Worm (Caenorhabditis elegans) whole organism, young adult: ENCODE data around the gene lurp-2.

Experiments
- B0336.3 ChIP-seq: fragments of 200-800 bp; sonication (Bioruptor generic); IDR thresholded peaks from 2 replicates; pipeline ENCODE4 v1.3.6; 2022; ENCODE audit warnings: missing genetic modification characterization, missing compliant biosample characterization
- C17E4.6 ChIP-seq: fragments of 200-800 bp; sonication (Bioruptor generic); IDR thresholded peaks from 2 replicates; pipeline ENCODE4 v1.3.6; 2022; ENCODE audit warnings: missing genetic modification reagents, missing genetic modification characterization, missing compliant biosample characterization
- F22D6.2 ChIP-seq: sonication (generic microtip); optimal IDR thresholded peaks from 2 replicates; lab custom pipeline; 2016; ENCODE audit warnings: mild to moderate bottlenecking, missing genetic modification characterization, missing compliant biosample characterization
- F37B4.10 ChIP-seq: fragments of 200-800 bp; sonication (Bioruptor generic); IDR thresholded peaks from 2 replicates; pipeline ENCODE4 v1.3.6; 2022; ENCODE audit warnings: missing genetic modification characterization, missing compliant biosample characterization
- F39B2.1 ChIP-seq: fragments of 200-800 bp; sonication (Bioruptor generic); IDR thresholded peaks from 2 replicates; pipeline ENCODE4 v1.3.6; 2022; ENCODE audit warnings: missing genetic modification reagents, missing genetic modification characterization, missing compliant biosample characterization
- F57C9.4 ChIP-seq: sonication (generic microtip); optimal IDR thresholded peaks from 2 replicates; lab custom pipeline; 2017; ENCODE audit warnings: mild to moderate bottlenecking, missing genetic modification characterization, missing compliant biosample characterization
- K11D2.4 ChIP-seq: fragments of 200-800 bp; sonication (Bioruptor generic); IDR thresholded peaks from 2 replicates; pipeline ENCODE4 v1.3.6; 2022; ENCODE audit warnings: missing genetic modification reagents, missing genetic modification characterization, missing compliant biosample characterization
- T07F8.4 ChIP-seq: sonication (generic microtip); optimal IDR thresholded peaks from 2 replicates; lab custom pipeline; 2016; ENCODE audit warnings: mild to moderate bottlenecking, missing genetic modification characterization, moderate library complexity, missing compliant biosample characterization
- T26A5.8 ChIP-seq: sonication (generic microtip); optimal IDR thresholded peaks from 2 replicates; lab custom pipeline; 2016; ENCODE audit warnings: missing genetic modification characterization, missing compliant biosample characterization
- aptf-2 ChIP-seq: fragments of 200-800 bp; sonication (Bioruptor generic); conservative IDR thresholded peaks from 2 replicates; pipeline ENCODE4 v1.3.6; 2022; ENCODE audit warnings: missing genetic modification reagents, missing genetic modification characterization, missing compliant biosample characterization
- aptf-3 ChIP-seq: fragments of 200-800 bp; sonication (Bioruptor generic); IDR thresholded peaks from 2 replicates; pipeline ENCODE4 v1.3.6; 2022; ENCODE audit warnings: missing genetic modification characterization, missing compliant biosample characterization
- athp-1 ChIP-seq: sonication (generic microtip); optimal IDR thresholded peaks from 2 replicates; lab custom pipeline; 2017; ENCODE audit warnings: mild to moderate bottlenecking, missing genetic modification characterization, missing compliant biosample characterization
- attf-3 ChIP-seq: fragments of 200-800 bp; sonication (Bioruptor generic); conservative IDR thresholded peaks from 2 replicates; pipeline ENCODE4 v1.3.6; 2022; ENCODE audit warnings: missing genetic modification reagents, missing genetic modification characterization, missing compliant biosample characterization
- bed-1 ChIP-seq: fragments of 200-800 bp; sonication (Bioruptor generic); IDR thresholded peaks from 2 replicates; pipeline ENCODE4 v1.3.6; 2022; ENCODE audit warnings: missing genetic modification reagents, missing genetic modification characterization, missing compliant biosample characterization
- ccch-3 ChIP-seq: fragments of 200-800 bp; sonication (Bioruptor generic); optimal IDR thresholded peaks from 2 replicates; lab custom pipeline; 2018; ENCODE audit warnings: mild to moderate bottlenecking, missing genetic modification characterization, missing compliant biosample characterization
- ceh-91 ChIP-seq: fragments of 200-800 bp; sonication (Bioruptor generic); IDR thresholded peaks from 2 replicates; pipeline ENCODE4 v1.3.6; 2022; ENCODE audit warnings: missing genetic modification reagents, missing genetic modification characterization, missing compliant biosample characterization
- him-1 ChIP-seq: sonication (generic microtip); optimal IDR thresholded peaks from 2 replicates; lab custom pipeline; 2016; ENCODE audit warnings: missing genotype, missing genetic modification reagents, missing genetic modification characterization, missing compliant biosample characterization
- hlh-12 ChIP-seq: sonication (generic microtip); optimal IDR thresholded peaks from 2 replicates; lab custom pipeline; 2016; ENCODE audit warnings: missing genetic modification characterization, missing compliant biosample characterization
- hlh-26 ChIP-seq: fragments of 200-800 bp; sonication (Bioruptor generic); conservative IDR thresholded peaks from 2 replicates; pipeline ENCODE4 v1.3.6; 2022; ENCODE audit warnings: missing genetic modification reagents, missing genetic modification characterization, missing compliant biosample characterization
- hrde-1 ChIP-seq: sonication (generic microtip); optimal IDR thresholded peaks from 2 replicates; lab custom pipeline; 2016; ENCODE audit warnings: missing genetic modification characterization, mild to moderate bottlenecking, missing compliant biosample characterization, moderate library complexity, missing genotype, missing genetic modification reagents, borderline replicate concordance
- hsf-1 ChIP-seq: fragments of 200-800 bp; sonication (Bioruptor generic); IDR thresholded peaks from 2 replicates; pipeline ENCODE4 v1.3.6; 2022; ENCODE audit warnings: missing genetic modification reagents, missing genetic modification characterization, missing compliant biosample characterization
- lir-1 ChIP-seq: fragments of 200-800 bp; sonication (Bioruptor generic); conservative IDR thresholded peaks from 2 replicates; pipeline ENCODE4 v1.3.6; 2022; ENCODE audit warnings: missing genetic modification reagents, missing genetic modification characterization, missing compliant biosample characterization
- lsy-27 ChIP-seq: sonication (generic microtip); optimal IDR thresholded peaks from 2 replicates; lab custom pipeline; 2017; ENCODE audit warnings: missing genetic modification characterization, mild to moderate bottlenecking, missing compliant biosample characterization, antibody characterized with exemption, missing genotype, borderline replicate concordance; ENCODE audit not compliant: insufficient read depth
- madf-10 ChIP-seq: sonication (generic microtip); optimal IDR thresholded peaks from 2 replicates; lab custom pipeline; 2016; ENCODE audit warnings: mild to moderate bottlenecking, missing genetic modification characterization, missing compliant biosample characterization
- nfya-1 ChIP-seq: sonication (generic microtip); optimal IDR thresholded peaks from 2 replicates; lab custom pipeline; 2017; ENCODE audit warnings: antibody characterized with exemption, missing compliant biosample characterization, missing genetic modification characterization, borderline replicate concordance; ENCODE audit not compliant: insufficient read depth
- repo-1 ChIP-seq: sonication (generic microtip); optimal IDR thresholded peaks from 2 replicates; lab custom pipeline; 2017; ENCODE audit warnings: mild to moderate bottlenecking, missing genetic modification characterization, missing compliant biosample characterization
- snpc-1.3 ChIP-seq: sonication (generic microtip); optimal IDR thresholded peaks from 2 replicates; lab custom pipeline; 2017; ENCODE audit warnings: missing genetic modification characterization, mild to moderate bottlenecking, missing compliant biosample characterization, antibody characterized with exemption, moderate library complexity, missing genotype, missing genetic modification reagents; ENCODE audit not compliant: insufficient read depth
- snpc-3.4 ChIP-seq: sonication (generic microtip); optimal IDR thresholded peaks from 2 replicates; lab custom pipeline; 2017; ENCODE audit warnings: missing genetic modification characterization, mild to moderate bottlenecking, missing compliant biosample characterization, antibody characterized with exemption, moderate library complexity, missing genotype, missing genetic modification reagents
- somi-1 ChIP-seq: fragments of 200-800 bp; sonication (Bioruptor generic); optimal IDR thresholded peaks from 2 replicates; lab custom pipeline; 2018; ENCODE audit warnings: mild to moderate bottlenecking, missing genetic modification characterization, missing compliant biosample characterization
- unc-130 ChIP-seq: sonication (generic microtip); optimal IDR thresholded peaks from 2 replicates; lab custom pipeline; 2016; ENCODE audit warnings: missing genetic modification reagents, missing genetic modification characterization, missing compliant biosample characterization
- unc-62 ChIP-seq: fragments of 150-350 bp; optimal IDR thresholded peaks from 2 replicates; lab custom pipeline; 2014; ENCODE audit warnings: missing biosample characterization, missing genetic modification reagents, missing genetic modification characterization
- ztf-22 ChIP-seq: fragments of 200-800 bp; sonication (Bioruptor generic); optimal IDR thresholded peaks from 2 replicates; lab custom pipeline; 2018; ENCODE audit warnings: mild to moderate bottlenecking, missing genetic modification characterization, moderate library complexity, missing compliant biosample characterization

lurp-2 gene

ce11 chrV:13472062-13472461, 18.6 kb downstream of the lurp-2 start:
- no peak for TF ChIP-seq bed-1 (GFP tag; lab: Robert Waterston, UW)
- no peak for TF ChIP-seq aptf-2 (GFP tag; lab: Robert Waterston, UW)
- TF ChIP-seq him-1 (tag; lab: Kevin White, UChicago): no peak
- TF ChIP-seq ccch-3: no peak
- TF ChIP-seq B0336.3 (GFP tag; lab: Robert Waterston, UW): no peak
- TF ChIP-seq unc-62 (GFP tag; lab: Kevin White, UChicago): no peak
- TF ChIP-seq snpc-3.4: no peak
- no peak for TF ChIP-seq repo-1 (tag; lab: Kevin White, UChicago)
- TF ChIP-seq C17E4.6 (GFP tag; lab: Robert Waterston, UW): no peak
- no peak for TF ChIP-seq lir-1 (GFP tag; lab: Robert Waterston, UW)
- no peak for TF ChIP-seq K11D2.4 (GFP tag; lab: Robert Waterston, UW)
- TF ChIP-seq T07F8.4 (tag; lab: Kevin White, UChicago): no peak
- no peak for TF ChIP-seq aptf-3 (GFP tag; lab: Robert Waterston, UW)
- TF ChIP-seq F39B2.1 (GFP tag; lab: Robert Waterston, UW): no peak

ce11 chrV:13473467-13473866, 20.0 kb downstream of the lurp-2 start, which contains the start of gene T10G3.1:
TSS of gene T10G3.1 (minus strand) at chrV:13473679.
- TF ChIP-seq F37B4.10 (GFP tag; lab: Robert Waterston, UW): no peak
- no peak for TF ChIP-seq athp-1 (tag; lab: Kevin White, UChicago)
- TF ChIP-seq hlh-26 (GFP tag; lab: Robert Waterston, UW): no peak
- TF ChIP-seq snpc-1.3 (tag; lab: Kevin White, UChicago): no peak

ce11 chrV:13476350-13476749, 22.9 kb downstream of the lurp-2 start, which contains the start of gene T10G3.8:
TSS of gene T10G3.8 (minus strand) at chrV:13476450.
- TF ChIP-seq aptf-2 (GFP tag; lab: Robert Waterston, UW): no peak
- no peak for TF ChIP-seq madf-10 (tag; lab: Kevin White, UChicago)
- no peak for TF ChIP-seq F57C9.4 (tag; lab: Kevin White, UChicago)
- TF ChIP-seq, all 124 proteins: peak for 0

- TF ChIP-seq ztf-22 (GFP tag; lab: Kevin White, UChicago) (no peak), ccch-3 (no peak), unc-130 (GFP tag; lab: Kevin White, UChicago) (no peak), lsy-27 (tag; lab: Kevin White, UChicago) (no peak), hlh-12 (no peak), lir-1 (GFP tag; lab: Robert Waterston, UW) (no peak), hrde-1 (tag; lab: Kevin White, UChicago) (no peak), T07F8.4 (tag; lab: Kevin White, UChicago) (no peak), T26A5.8 (no peak), somi-1 (GFP tag; lab: Kevin White, UChicago) (no peak), attf-3 (no peak), hsf-1 (GFP tag; lab: Robert Waterston, UW) (no peak), F22D6.2 (no peak), nfya-1 (tag; lab: Kevin White, UChicago) (no peak), ceh-91 (GFP tag; lab: Robert Waterston, UW) (no peak)
- TF ChIP-seq, all 124 proteins: peak for 0
Observed at ce11 chrV:13479766-13480165, 26.3 kb downstream of the lurp-2 start, which contains the start of gene T10G3.2. TSS of gene T10G3.2 (minus strand) at chrV:13479866.
